Fruit fly (Drosophila melanogaster): ENCODE results near the gene ftz-f1.

dm6 chr3L:18768788-18769707 is 32.1 kb downstream of the ftz-f1 start:
- TF ChIP-seq Eip78C (GFP tag): peak; percentile 85
- TF ChIP-seq CG32006 (GFP tag; optimal IDR thresholded peaks at IDR 0.05): peak; percentile 55
- TF ChIP-seq net (GFP tag; optimal IDR thresholded peaks at IDR 0.05): peak; percentile 53
- TF ChIP-seq fd85E (GFP tag; optimal IDR thresholded peaks at IDR 0.05): no peak

All from whole organism, prepupa.